Fruit fly (Drosophila melanogaster) whole organism, embryonic: ENCODE results near the gene CG13311.

Source experiments
- CG10209 ChIP-seq: fragments of 200-800 bp; sonication (Bioruptor generic); optimal IDR thresholded peaks from 3 replicates; lab custom pipeline; 2017; ENCODE audit warnings: missing biosample characterization, mild to moderate bottlenecking, missing genetic modification characterization, missing genetic modification reagents
- CG10267 ChIP-seq: fragments of 200-800 bp; sonication (Bioruptor generic); optimal IDR thresholded peaks from 2 replicates; lab custom pipeline; 2018; ENCODE audit warnings: missing biosample characterization, mild to moderate bottlenecking, missing genetic modification characterization, moderate library complexity
- CG10366 ChIP-seq: fragments of 200-800 bp; sonication (Bioruptor generic); IDR thresholded peaks from 2 replicates; pipeline ENCODE4 v1.3.6; 2022; ENCODE audit warnings: missing biosample characterization, missing genetic modification characterization
- CG11504 ChIP-seq: fragments of 200-800 bp; sonication (Bioruptor generic); optimal IDR thresholded peaks from 3 replicates; lab custom pipeline; 2019; ENCODE audit warnings: missing biosample characterization, mild to moderate bottlenecking, missing genetic modification characterization, moderate library complexity
- CG12236 ChIP-seq: fragments of 200-800 bp; sonication (Bioruptor generic); optimal IDR thresholded peaks from 2 replicates; lab custom pipeline; 2016; ENCODE audit warnings: missing biosample characterization, missing genetic modification characterization
- CG15073 ChIP-seq: fragments of 200-800 bp; sonication (Bioruptor generic); optimal IDR thresholded peaks from 2 replicates; lab custom pipeline; 2016; ENCODE audit warnings: missing biosample characterization, missing genetic modification characterization
- CG15696 ChIP-seq: fragments of 200-800 bp; sonication (Bioruptor generic); optimal IDR thresholded peaks from 2 replicates; lab custom pipeline; 2019; ENCODE audit warnings: missing biosample characterization, mild to moderate bottlenecking, missing genetic modification characterization, moderate library complexity
- CG17912 ChIP-seq: fragments of 200-800 bp; sonication (Bioruptor generic); optimal IDR thresholded peaks from 2 replicates; lab custom pipeline; 2018; ENCODE audit warnings: missing biosample characterization, mild to moderate bottlenecking, missing genetic modification characterization
- CG18262 ChIP-seq: fragments of 200-800 bp; optimal IDR thresholded peaks from 3 replicates; lab custom pipeline; 2019; ENCODE audit warnings: missing biosample characterization, mild to moderate bottlenecking, missing genetic modification characterization, moderate library complexity
- CG4707 ChIP-seq: fragments of 200-800 bp; sonication (Bioruptor generic); optimal IDR thresholded peaks from 2 replicates; lab custom pipeline; 2018; ENCODE audit warnings: missing biosample characterization, mild to moderate bottlenecking, missing genetic modification characterization, moderate library complexity
- CG6254 ChIP-seq: fragments of 200-800 bp; sonication (Bioruptor generic); optimal IDR thresholded peaks from 3 replicates; lab custom pipeline; 2017; ENCODE audit warnings: mild to moderate bottlenecking, missing biosample characterization, missing genetic modification reagents, missing genetic modification characterization
- CG6654 ChIP-seq: fragments of 200-800 bp; sonication (Bioruptor generic); optimal IDR thresholded peaks from 2 replicates; lab custom pipeline; 2017; ENCODE audit warnings: missing biosample characterization, mild to moderate bottlenecking, missing genetic modification characterization
- CG6689 ChIP-seq: fragments of 200-800 bp; sonication (Bioruptor generic); IDR thresholded peaks from 2 replicates; pipeline ENCODE4 v1.3.6; 2022; ENCODE audit warnings: missing biosample characterization, missing genetic modification characterization
- CG7357 ChIP-seq: fragments of 200-800 bp; sonication (Bioruptor generic); IDR thresholded peaks from 3 replicates; pipeline ENCODE4 v1.3.6; 2022; ENCODE audit warnings: missing biosample characterization, missing genetic modification characterization
- CG9437 ChIP-seq: fragments of 200-800 bp; sonication (Bioruptor generic); optimal IDR thresholded peaks from 2 replicates; lab custom pipeline; 2018; ENCODE audit warnings: missing biosample characterization, mild to moderate bottlenecking, missing genetic modification characterization
- Chrac-16 ChIP-seq: fragments of 200-800 bp; sonication (Bioruptor generic); optimal IDR thresholded peaks from 3 replicates; lab custom pipeline; 2016; ENCODE audit warnings: missing biosample characterization, missing genetic modification characterization
- Doc2 ChIP-seq: fragments of 200-800 bp; sonication (Bioruptor generic); IDR thresholded peaks from 2 replicates; pipeline ENCODE4 v1.3.6; 2022; ENCODE audit warnings: missing biosample characterization, missing genetic modification characterization
- Dp ChIP-seq: fragments of 200-800 bp; sonication (Bioruptor generic); optimal IDR thresholded peaks from 2 replicates; lab custom pipeline; 2018; ENCODE audit warnings: missing biosample characterization, mild to moderate bottlenecking, missing genetic modification characterization, moderate library complexity
- Ets65A ChIP-seq: fragments of 200-800 bp; sonication (Bioruptor generic); peaks from one replicate; lab custom pipeline; 2016; ENCODE audit warnings: missing biosample characterization, missing genetic modification characterization
- Fer3 ChIP-seq: fragments of 200-800 bp; sonication (Bioruptor generic); optimal IDR thresholded peaks from 2 replicates; lab custom pipeline; 2018; ENCODE audit warnings: missing biosample characterization, mild to moderate bottlenecking, missing genetic modification characterization, moderate library complexity
- HLH3B ChIP-seq: fragments of 200-800 bp; sonication (Bioruptor generic); IDR thresholded peaks from 2 replicates; pipeline ENCODE4 v1.3.6; 2022; ENCODE audit warnings: missing biosample characterization, missing genetic modification characterization
- Hmx ChIP-seq: fragments of 200-800 bp; sonication (Bioruptor generic); optimal IDR thresholded peaks from 2 replicates; lab custom pipeline; 2016; ENCODE audit warnings: missing biosample characterization, missing genetic modification characterization
- Meics ChIP-seq: fragments of 200-800 bp; sonication (Bioruptor generic); optimal IDR thresholded peaks from 2 replicates; lab custom pipeline; 2017; ENCODE audit warnings: missing biosample characterization, mild to moderate bottlenecking, missing genetic modification characterization
- NfI ChIP-seq: fragments of 200-800 bp; sonication (Bioruptor generic); optimal IDR thresholded peaks from 3 replicates; lab custom pipeline; 2018; ENCODE audit warnings: missing biosample characterization, mild to moderate bottlenecking, missing genetic modification characterization, moderate library complexity
- Ravus ChIP-seq: fragments of 200-800 bp; sonication (Bioruptor generic); IDR thresholded peaks from 2 replicates; pipeline ENCODE4 v1.3.6; 2022; ENCODE audit warnings: missing biosample characterization, missing genetic modification characterization
- Six4 ChIP-seq: fragments of 200-800 bp; sonication (Bioruptor generic); optimal IDR thresholded peaks from 2 replicates; lab custom pipeline; 2016; ENCODE audit warnings: missing biosample characterization, missing genetic modification characterization
- Sox100B ChIP-seq: fragments of 200-800 bp; sonication (Bioruptor generic); optimal IDR thresholded peaks from 3 replicates; lab custom pipeline; 2018; ENCODE audit warnings: missing biosample characterization, mild to moderate bottlenecking, missing genetic modification characterization
- TFAM ChIP-seq: fragments of 200-800 bp; sonication (Bioruptor generic); optimal IDR thresholded peaks from 2 replicates; lab custom pipeline; 2017; ENCODE audit warnings: missing biosample characterization, missing genetic modification characterization, inconsistent platforms
- Xbp1 ChIP-seq: fragments of 200-800 bp; sonication (Bioruptor generic); optimal IDR thresholded peaks from 3 replicates; lab custom pipeline; 2016; ENCODE audit warnings: missing biosample characterization, mild to moderate bottlenecking, missing genetic modification characterization
- ara ChIP-seq: fragments of 200-800 bp; sonication (Bioruptor generic); IDR thresholded peaks from 2 replicates; pipeline ENCODE4 v1.3.6; 2022; ENCODE audit warnings: missing biosample characterization, missing genetic modification characterization
- az2 ChIP-seq: fragments of 200-800 bp; sonication (Bioruptor generic); optimal IDR thresholded peaks from 3 replicates; lab custom pipeline; 2016; ENCODE audit warnings: missing biosample characterization, missing genetic modification characterization
- chn ChIP-seq: fragments of 200-800 bp; sonication (Bioruptor generic); optimal IDR thresholded peaks from 2 replicates; lab custom pipeline; 2016; ENCODE audit warnings: missing biosample characterization, missing genetic modification characterization
- cwo ChIP-seq: fragments of 200-800 bp; sonication (Bioruptor generic); optimal IDR thresholded peaks from 3 replicates; lab custom pipeline; 2017; ENCODE audit warnings: missing biosample characterization, missing genetic modification characterization, mild to moderate bottlenecking, moderate library complexity, missing genetic modification reagents
- dimm ChIP-seq: fragments of 200-800 bp; sonication (Bioruptor generic); IDR thresholded peaks from 2 replicates; pipeline ENCODE4 v1.3.6; 2022; ENCODE audit warnings: missing biosample characterization, missing genetic modification characterization
- dmrt99B ChIP-seq: fragments of 200-800 bp; sonication (Bioruptor generic); optimal IDR thresholded peaks from 2 replicates; lab custom pipeline; 2018; ENCODE audit warnings: missing biosample characterization, mild to moderate bottlenecking, missing genetic modification characterization, moderate library complexity
- fd96Cb ChIP-seq: fragments of 200-800 bp; sonication (Bioruptor generic); optimal IDR thresholded peaks from 2 replicates; lab custom pipeline; 2018; ENCODE audit warnings: missing biosample characterization, mild to moderate bottlenecking, missing genetic modification characterization, moderate library complexity
- fru ChIP-seq: fragments of >200 bp; optimal IDR thresholded peaks from 2 replicates; lab custom pipeline; 2017
- hb ChIP-seq: fragments of 200-800 bp; sonication (Bioruptor generic); IDR thresholded peaks from 3 replicates; pipeline ENCODE4 v1.3.6; 2022; ENCODE audit warnings: missing biosample characterization, missing genetic modification characterization; ENCODE audit not compliant: partially characterized antibody
- her ChIP-seq: fragments of 200-800 bp; sonication (Bioruptor generic); optimal IDR thresholded peaks from 2 replicates; lab custom pipeline; 2016; ENCODE audit warnings: missing biosample characterization, missing genetic modification characterization
- ind ChIP-seq: fragments of 200-800 bp; sonication (Bioruptor generic); optimal IDR thresholded peaks from 3 replicates; lab custom pipeline; 2016; ENCODE audit warnings: missing biosample characterization, missing genetic modification characterization
- insv ChIP-seq, 2 experiments: fragments of 200-800 bp; sonication (Bioruptor generic); optimal IDR thresholded peaks; 3 replicates each; lab custom pipeline; 2016 to 2018; ENCODE audit warnings: missing biosample characterization in 2 of 2, missing genetic modification characterization in 2 of 2
- lola ChIP-seq, 3 experiments: fragments of >200 bp in 2 of 3; fragments of 200-800 bp in 1 of 3; sonication (Bioruptor generic) in 1 of 3; optimal IDR thresholded peaks; 2 replicates each; lab custom pipeline; 2017 to 2019; ENCODE audit warnings: missing biosample characterization in 3 of 3, missing genetic modification characterization in 3 of 3, mild to moderate bottlenecking in 1 of 3, moderate library complexity in 1 of 3
- otp ChIP-seq: fragments of 200-800 bp; sonication (Bioruptor generic); IDR thresholded peaks from 3 replicates; pipeline ENCODE4, ENCODE4 v1.3.6; 2022; ENCODE audit warnings: missing biosample characterization, missing genetic modification characterization
- p53 ChIP-seq: fragments of 200-800 bp; sonication (Bioruptor generic); optimal IDR thresholded peaks from 2 replicates; lab custom pipeline; 2016; ENCODE audit warnings: missing biosample characterization, missing genetic modification characterization
- sens ChIP-seq: fragments of 200-800 bp; sonication (Bioruptor generic); peaks from one replicate; lab custom pipeline; 2016; ENCODE audit warnings: missing biosample characterization, missing genetic modification characterization
- shn ChIP-seq: fragments of 200-800 bp; sonication (Bioruptor generic); optimal IDR thresholded peaks from 3 replicates; lab custom pipeline; 2016; ENCODE audit warnings: missing biosample characterization, missing genetic modification characterization
- sqz ChIP-seq: fragments of 200-800 bp; sonication (Bioruptor generic); optimal IDR thresholded peaks from 3 replicates; lab custom pipeline; 2018; ENCODE audit warnings: missing biosample characterization, mild to moderate bottlenecking, missing genetic modification characterization
- trem ChIP-seq: fragments of 200-800 bp; optimal IDR thresholded peaks from 3 replicates; lab custom pipeline; 2019; ENCODE audit warnings: missing biosample characterization, mild to moderate bottlenecking, missing genetic modification characterization, moderate library complexity
- unpg ChIP-seq: fragments of 200-800 bp; sonication (Bioruptor generic); optimal IDR thresholded peaks from 3 replicates; lab custom pipeline; 2018; ENCODE audit warnings: missing biosample characterization, mild to moderate bottlenecking, missing genetic modification characterization, moderate library complexity

Gene CG13311

dm6 chr3L:8824403-8825029, 22.6 kb upstream of the CG13311 start (continued):
- TF ChIP-seq CG12236, result no peak
- TF ChIP-seq CG6689 (GFP tag; lab: Robert Waterston, UW), result no peak
- TF ChIP-seq TFAM (GFP tag; lab: Kevin White, UChicago), result no peak
- no peak for TF ChIP-seq CG7357 (GFP tag; lab: Robert Waterston, UW)
- no peak for TF ChIP-seq Hmx
- no peak for TF ChIP-seq CG10209
- TF ChIP-seq hb (GFP tag; lab: Robert Waterston, UW), result no peak
- no peak for TF ChIP-seq trem (tag; lab: Kevin White, UChicago)
- TF ChIP-seq CG18262 (tag; lab: Kevin White, UChicago), result no peak
- no peak for TF ChIP-seq HLH3B
- peak; percentile 68 for TF ChIP-seq sens (GFP tag; lab: Kevin White, UChicago)
- TF ChIP-seq, all 482 proteins: peak for 11

DNA sequence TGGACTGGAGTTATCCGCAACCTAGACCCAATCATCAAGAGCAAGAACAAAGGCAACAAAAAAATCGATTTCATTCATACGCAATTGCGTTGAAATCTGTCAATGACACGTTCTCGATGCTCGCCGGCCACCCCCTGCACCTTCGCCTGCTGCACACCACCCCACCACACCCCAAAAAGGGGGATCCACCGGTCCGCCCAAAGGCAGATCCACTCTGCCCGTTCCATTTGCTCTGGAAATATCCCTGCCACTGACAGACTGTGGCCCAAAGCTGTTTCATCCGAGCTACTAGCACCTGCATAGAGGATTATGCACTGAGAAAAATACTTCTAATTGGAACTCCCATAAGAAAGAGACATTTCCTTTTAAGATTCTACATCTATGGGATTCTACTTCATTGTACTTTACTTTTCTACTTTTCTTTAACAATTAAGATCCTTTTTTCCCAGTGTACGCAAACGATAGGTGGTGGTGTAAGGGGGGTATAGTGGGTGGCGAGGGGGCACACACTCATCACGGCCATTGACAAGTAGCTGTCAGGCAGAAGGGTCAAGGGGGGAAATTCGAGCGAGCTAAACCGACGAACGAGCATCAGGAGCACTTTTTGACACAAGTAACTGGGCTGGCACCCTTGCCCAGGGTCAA, 21.9 kb upstream of the CG13311 start:
- peak; percentile 38 for TF ChIP-seq NfI
- TF ChIP-seq chn (GFP tag; lab: Kevin White, UChicago), result peak; percentile 51
- TF ChIP-seq Dp (GFP tag; lab: Kevin White, UChicago), result no peak
- no peak for TF ChIP-seq her (GFP tag; lab: Kevin White, UChicago)
- peak; percentile 8 for TF ChIP-seq CG4707 (GFP tag; lab: Kevin White, UChicago)
- 0 out of 2 replicates have a peak, but pooled peaks have one; percentile 17 for TF ChIP-seq dimm (GFP tag; lab: Robert Waterston, UW)
- no peak for TF ChIP-seq sqz
- TF ChIP-seq Sox100B (GFP tag; lab: Kevin White, UChicago), result peak; percentile 20
- peak; percentile 78 for TF ChIP-seq Ets65A (GFP tag; lab: Kevin White, UChicago)
- peak; percentile 50 for TF ChIP-seq ara (GFP tag; lab: Robert Waterston, UW)
- no peak for TF ChIP-seq cwo (GFP tag; lab: Kevin White, UChicago)
- peak; percentile 7 for TF ChIP-seq Chrac-16 (GFP tag; lab: Kevin White, UChicago)
- TF ChIP-seq Six4 (GFP tag; lab: Kevin White, UChicago), result peak; percentile 54
- peak; percentile 54 for TF ChIP-seq fd96Cb
- peak; percentile 68 for TF ChIP-seq CG11504
- TF ChIP-seq Ravus (GFP tag; lab: Robert Waterston, UW), result no peak
- peak; percentile 53 for TF ChIP-seq Xbp1
- peak; percentile 17 for TF ChIP-seq CG9437 (GFP tag; lab: Kevin White, UChicago)
- no peak for TF ChIP-seq CG6654 (GFP tag; lab: Kevin White, UChicago)
- TF ChIP-seq ind (GFP tag; lab: Kevin White, UChicago), result peak; percentile 33
- TF ChIP-seq Doc2 (GFP tag; lab: Robert Waterston, UW), result no peak
- no peak for TF ChIP-seq CG17912
- TF ChIP-seq p53 (GFP tag; lab: Kevin White, UChicago), result no peak
- no peak for TF ChIP-seq CG15696
- peak in 1 of 3 experiments; percentile 52 for TF ChIP-seq lola (GFP tag; optimal IDR thresholded peaks at IDR 0.05; lab: Kevin White, UChicago)
- no peak for TF ChIP-seq CG15073 (GFP tag; lab: Kevin White, UChicago)
- peak in 1 of 2 experiments; percentile 25 for TF ChIP-seq insv (GFP tag; optimal IDR thresholded peaks at IDR 0.05; lab: Kevin White, UChicago)
- TF ChIP-seq Meics (GFP tag; lab: Kevin White, UChicago), result no peak
- peak; percentile 75 for TF ChIP-seq dmrt99B (tag; lab: Kevin White, UChicago)
- peak; percentile 3 for TF ChIP-seq Fer3 (tag; lab: Kevin White, UChicago)
- TF ChIP-seq CG10267 (tag; lab: Kevin White, UChicago), result no peak
- no peak for TF ChIP-seq CG6254 (GFP tag; lab: Kevin White, UChicago)
- peak; percentile 31; the same call in 1 of the 2 replicates for TF ChIP-seq CG10366 (GFP tag; lab: Robert Waterston, UW)
- peak; percentile 6 for TF ChIP-seq shn
- peak; percentile 49; the same call in 1 of the 3 replicates for TF ChIP-seq otp (GFP tag; lab: Robert Waterston, UW)
- peak; percentile 32 for TF ChIP-seq az2 (GFP tag; lab: Kevin White, UChicago)
- TF ChIP-seq unpg (GFP tag; lab: Kevin White, UChicago), result peak; percentile 35
- no peak for TF ChIP-seq fru (lab: Kevin White, UChicago)
